Worm (Caenorhabditis elegans): ENCODE results near the gene spe-26.

spe-26 gene

DNA sequence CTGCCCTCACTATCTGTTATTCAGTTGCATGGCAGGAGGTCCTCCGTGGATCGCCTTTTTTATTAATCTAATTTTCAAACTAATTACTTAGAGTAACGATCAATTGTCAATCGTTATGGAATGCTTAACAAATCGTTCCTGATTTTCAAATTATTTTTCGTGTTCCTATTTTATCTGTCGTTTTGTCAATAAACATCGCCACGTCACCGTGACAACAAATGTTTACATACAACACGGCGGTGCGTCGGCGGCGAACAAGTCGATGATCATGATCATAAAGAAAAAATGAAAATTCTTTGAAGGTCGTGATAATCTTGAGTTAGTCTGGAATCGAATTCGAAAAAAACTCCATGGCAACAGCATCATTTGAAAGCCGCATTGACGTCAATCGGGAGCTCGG is 46.2 kb downstream of the spe-26 start:
- TF ChIP-seq lin-11 (tag; optimal IDR thresholded peaks at IDR 0.05), result no peak
- TF ChIP-seq nhr-21 (tag; optimal IDR thresholded peaks at IDR 0.05), result no peak
- TF ChIP-seq crh-2 (tag; optimal IDR thresholded peaks at IDR 0.05), result peak; percentile 11

DNA sequence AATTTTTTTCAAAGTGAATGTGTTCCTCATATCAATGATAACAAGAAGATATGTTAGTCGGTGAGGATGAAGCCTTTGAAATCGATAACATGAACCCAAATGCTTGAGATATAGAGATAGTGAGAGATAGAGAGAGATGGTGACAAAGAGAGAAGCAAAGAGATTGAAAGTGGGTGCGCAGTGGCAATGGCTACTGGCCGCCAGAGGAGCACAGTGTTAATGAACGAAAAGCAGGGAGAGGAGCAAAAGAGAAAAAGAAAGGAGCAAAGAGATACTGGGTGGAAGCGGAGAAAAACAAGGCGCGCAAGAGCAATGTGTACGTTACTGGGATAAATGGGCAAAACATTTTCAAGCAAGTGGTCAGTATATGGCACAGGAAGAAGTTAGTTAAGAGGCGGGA is 47.1 kb downstream of the spe-26 start:
- TF ChIP-seq sma-3 (GFP tag; optimal IDR thresholded peaks at IDR 0.05), result no peak
- TF ChIP-seq Y55F3AM.14 (GFP tag; optimal IDR thresholded peaks at IDR 0.05), result no peak
- TF ChIP-seq nhr-23 (tag; optimal IDR thresholded peaks at IDR 0.05), result no peak
- TF ChIP-seq mbf-1 (tag; optimal IDR thresholded peaks at IDR 0.05), result no peak
- TF ChIP-seq sem-4 (tag; optimal IDR thresholded peaks at IDR 0.05), result no peak
- TF ChIP-seq nhr-11 (tag; optimal IDR thresholded peaks at IDR 0.05), result no peak
- TF ChIP-seq ama-1 (optimal IDR thresholded peaks at IDR 0.05), result no peak
- TF ChIP-seq sma-9 (GFP tag; optimal IDR thresholded peaks at IDR 0.05), result peak; percentile 60
- no peak for TF ChIP-seq sma-9 (tag; optimal IDR thresholded peaks at IDR 0.05)
- no peak for TF ChIP-seq mdl-1 (tag; optimal IDR thresholded peaks at IDR 0.05)
- no peak for TF ChIP-seq egl-27 (tag; optimal IDR thresholded peaks at IDR 0.05)
- TF ChIP-seq elt-3 (tag; optimal IDR thresholded peaks at IDR 0.05), result no peak
- TF ChIP-seq nhr-25 (tag; optimal IDR thresholded peaks at IDR 0.05), result no peak
- no peak for TF ChIP-seq mab-5 (tag; optimal IDR thresholded peaks at IDR 0.05)
- TF ChIP-seq lin-13 (GFP tag; optimal IDR thresholded peaks at IDR 0.05), result peak; percentile 38
- TF ChIP-seq F13H6.1 (tag; optimal IDR thresholded peaks at IDR 0.05), result peak; percentile 70
- no peak for TF ChIP-seq ztf-11 (tag; optimal IDR thresholded peaks at IDR 0.05)
- TF ChIP-seq crh-2 (tag; optimal IDR thresholded peaks at IDR 0.05), result peak; percentile 74
- no peak for TF ChIP-seq nhr-237 (tag; optimal IDR thresholded peaks at IDR 0.05)
- TF ChIP-seq snpc-4 (tag; optimal IDR thresholded peaks at IDR 0.05), result no peak
- TF ChIP-seq nhr-129 (tag; optimal IDR thresholded peaks at IDR 0.05), result peak; percentile 68
- no peak for TF ChIP-seq nhr-6 (tag; optimal IDR thresholded peaks at IDR 0.05)
- TF ChIP-seq nhr-21 (tag; optimal IDR thresholded peaks at IDR 0.05), result no peak
- TF ChIP-seq ztf-4 (tag; optimal IDR thresholded peaks at IDR 0.05), result peak; percentile 20
- TF ChIP-seq fos-1 (tag; optimal IDR thresholded peaks at IDR 0.05), result no peak
- peak in 1 of 2 experiments; percentile 38 for TF ChIP-seq lsy-2 (tag; optimal IDR thresholded peaks at IDR 0.05)
- TF ChIP-seq lin-39 (tag; optimal IDR thresholded peaks at IDR 0.05), result no peak
- no peak for TF ChIP-seq blmp-1 (tag; optimal IDR thresholded peaks at IDR 0.05; ENCODE audit: insufficient read depth)
- TF ChIP-seq unc-62 (GFP tag; optimal IDR thresholded peaks at IDR 0.05), result no peak
- TF ChIP-seq ztf-1 (GFP tag; conservative IDR thresholded peaks at IDR 0.05), result no peak
- TF ChIP-seq unc-39 (tag; optimal IDR thresholded peaks at IDR 0.05), result no peak
- no peak for TF ChIP-seq R02D3.7 (tag; optimal IDR thresholded peaks at IDR 0.05)
- no peak for TF ChIP-seq lin-11 (tag; optimal IDR thresholded peaks at IDR 0.05)
- TF ChIP-seq ceh-82 (tag; optimal IDR thresholded peaks at IDR 0.05), result no peak
- no peak for TF ChIP-seq nhr-12 (tag; optimal IDR thresholded peaks at IDR 0.05)
- no peak for TF ChIP-seq gmeb-1 (tag; optimal IDR thresholded peaks at IDR 0.05)
- no peak for TF ChIP-seq nhr-77 (tag; optimal IDR thresholded peaks at IDR 0.05)
- TF ChIP-seq C34F6.9 (tag; optimal IDR thresholded peaks at IDR 0.05), result peak; percentile 69
- TF ChIP-seq skn-1 (tag; optimal IDR thresholded peaks at IDR 0.05), result no peak
- TF ChIP-seq aly-2 (tag; optimal IDR thresholded peaks at IDR 0.05), result no peak
- no peak for TF ChIP-seq alr-1 (tag; optimal IDR thresholded peaks at IDR 0.05)
- no peak for TF ChIP-seq nhr-10 (tag; optimal IDR thresholded peaks at IDR 0.05)
- no peak for TF ChIP-seq peb-1 (tag; optimal IDR thresholded peaks at IDR 0.05)
- no peak for TF ChIP-seq ZK546.5 (tag; optimal IDR thresholded peaks at IDR 0.05)
- TF ChIP-seq dmd-4 (tag; optimal IDR thresholded peaks at IDR 0.05), result no peak
- TF ChIP-seq ceh-16 (tag; optimal IDR thresholded peaks at IDR 0.05), result no peak
- no peak for TF ChIP-seq unc-55 (GFP tag; optimal IDR thresholded peaks at IDR 0.05)
- peak; percentile 9 for TF ChIP-seq zag-1 (tag; optimal IDR thresholded peaks at IDR 0.05)
- TF ChIP-seq elt-1 (tag; optimal IDR thresholded peaks at IDR 0.05), result no peak
